Worm (Caenorhabditis elegans): ENCODE measurements around the gene nhr-6.

DNA sequence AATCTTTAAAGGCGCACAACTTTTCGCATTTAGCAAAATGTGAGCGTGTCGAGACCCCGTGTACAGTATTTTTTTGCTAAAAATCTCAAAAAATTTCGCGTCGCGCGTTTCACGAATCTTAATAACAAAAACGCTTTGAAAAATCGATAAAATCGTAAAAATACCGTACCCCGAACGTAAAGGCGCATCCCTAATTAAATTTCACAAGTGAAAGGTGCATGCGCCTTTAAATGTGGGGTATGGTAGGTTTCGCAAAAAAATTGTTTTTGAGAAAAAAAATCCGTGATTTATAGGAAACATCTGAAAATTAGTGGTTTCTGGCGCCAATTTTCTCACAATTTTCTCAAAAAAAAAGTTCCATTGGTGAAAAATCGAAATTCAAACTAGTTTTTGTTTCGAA lies 39.2 kb upstream of the nhr-6 start:
- TF ChIP-seq nhr-28 (tag; optimal IDR thresholded peaks at IDR 0.05) (no peak), unc-62 (GFP tag; optimal IDR thresholded peaks at IDR 0.05) (no peak), nhr-77 (tag; optimal IDR thresholded peaks at IDR 0.05) (no peak), zag-1 (tag; optimal IDR thresholded peaks at IDR 0.05) (no peak)
